Worm (Caenorhabditis elegans) whole organism, midembryonic: ENCODE measurements around the gene coq-5.

Experiments
- T22C8.4 ChIP-seq: fragments of 200-800 bp; sonication (Bioruptor generic); IDR thresholded peaks from 2 replicates; pipeline ENCODE4 v1.3.6; 2022; ENCODE audit warnings: missing genetic modification characterization, missing compliant biosample characterization
- cog-1 ChIP-seq: sonication (generic microtip); optimal IDR thresholded peaks from 2 replicates; lab custom pipeline; 2016; ENCODE audit warnings: missing genetic modification characterization, missing compliant biosample characterization
- flt-1 ChIP-seq: fragments of 200-800 bp; sonication (Bioruptor generic); IDR thresholded peaks from 2 replicates; pipeline ENCODE4 v1.3.6; 2022; ENCODE audit warnings: missing genetic modification characterization, missing compliant biosample characterization
- tab-1 ChIP-seq: fragments of 200-800 bp; sonication (Bioruptor generic); IDR thresholded peaks from 2 replicates; pipeline ENCODE4 v1.3.6; 2022; ENCODE audit warnings: missing genetic modification characterization, missing compliant biosample characterization
- ztf-23 ChIP-seq: fragments of 200-800 bp; sonication (Bioruptor generic); IDR thresholded peaks from 2 replicates; pipeline ENCODE4 v1.3.6; 2022; ENCODE audit warnings: missing genetic modification reagents, missing genetic modification characterization, missing compliant biosample characterization

- TF ChIP-seq ztf-23: no peak
- no peak for TF ChIP-seq tab-1 (GFP tag; lab: Robert Waterston, UW)
- no peak for TF ChIP-seq cog-1 (tag; lab: Kevin White, UChicago)
- no peak for TF ChIP-seq T22C8.4
- no peak for TF ChIP-seq flt-1 (GFP tag; lab: Robert Waterston, UW)
Observed at ce11 chrIII:7893224-7893623, 35.0 kb upstream of the coq-5 start.
